Worm (Caenorhabditis elegans) whole organism, L4 larva: ENCODE measurements around the gene W02A2.8.

Experiments
- D1046.2 ChIP-seq: fragments of 200-800 bp; sonication (Bioruptor generic); IDR thresholded peaks from 2 replicates; pipeline ENCODE4 v1.3.6; 2022; ENCODE audit warnings: missing genetic modification characterization, missing compliant biosample characterization
- F49E8.2 ChIP-seq: sonication (generic microtip); optimal IDR thresholded peaks from 2 replicates; lab custom pipeline; 2016; ENCODE audit warnings: missing compliant biosample characterization, mild to moderate bottlenecking, missing genetic modification characterization, borderline replicate concordance
- T26A8.4 ChIP-seq: fragments of 200-800 bp; sonication (Bioruptor generic); IDR thresholded peaks from 2 replicates; pipeline ENCODE4 v1.3.6; 2022; ENCODE audit warnings: missing genetic modification characterization, missing compliant biosample characterization
- Y105C5A.15 ChIP-seq: fragments of 200-800 bp; sonication (Bioruptor generic); IDR thresholded peaks from 2 replicates; pipeline ENCODE4 v1.3.6; 2022; ENCODE audit warnings: missing genetic modification characterization, missing compliant biosample characterization
- ZK546.5 ChIP-seq, 2 experiments: sonication (generic microtip); optimal IDR thresholded peaks; 2 replicates each; lab custom pipeline; 2017; ENCODE audit warnings: missing biosample characterization in 2 of 2, missing genetic modification characterization in 2 of 2
- aly-2 ChIP-seq: sonication (generic microtip); optimal IDR thresholded peaks from 2 replicates; lab custom pipeline; 2018; ENCODE audit warnings: missing biosample characterization, missing genetic modification characterization
- ama-1 ChIP-seq: fragments of 150-350 bp; optimal IDR thresholded peaks from 2 replicates; lab custom pipeline; 2014; ENCODE audit warnings: inconsistent platforms, mixed read lengths
- arid-1 ChIP-seq: fragments of 200-800 bp; sonication (Bioruptor generic); conservative IDR thresholded peaks from 2 replicates; pipeline ENCODE4 v1.3.6; 2022; ENCODE audit warnings: missing genetic modification reagents, missing genetic modification characterization, missing compliant biosample characterization
- ceh-28 ChIP-seq: fragments of 150-350 bp; optimal IDR thresholded peaks from 2 replicates; lab custom pipeline; 2014; ENCODE audit warnings: missing biosample characterization, missing genetic modification reagents, missing genetic modification characterization
- ceh-32 ChIP-seq: sonication (generic microtip); optimal IDR thresholded peaks from 2 replicates; lab custom pipeline; 2016; ENCODE audit warnings: mild to moderate bottlenecking, missing genetic modification characterization, missing compliant biosample characterization; ENCODE audit not compliant: poor library complexity
- ceh-44 ChIP-seq: fragments of 200-800 bp; sonication (Bioruptor generic); IDR thresholded peaks from 2 replicates; pipeline ENCODE4 v1.3.6; 2022; ENCODE audit warnings: missing genetic modification reagents, missing genetic modification characterization, missing compliant biosample characterization
- ceh-62 ChIP-seq: sonication (generic microtip); optimal IDR thresholded peaks from 2 replicates; lab custom pipeline; 2017; ENCODE audit warnings: missing biosample characterization, missing genetic modification characterization
- ces-1 ChIP-seq: fragments of 150-350 bp; sonication (generic microtip); optimal IDR thresholded peaks from 4 replicates; lab custom pipeline; 2014; ENCODE audit warnings: missing biosample characterization, missing genetic modification reagents, missing genetic modification characterization
- daf-19 ChIP-seq: fragments of 200-800 bp; sonication (Bioruptor generic); conservative IDR thresholded peaks from 2 replicates; pipeline ENCODE4 v1.3.6; 2022; ENCODE audit warnings: missing genetic modification characterization, missing compliant biosample characterization
- daf-8 ChIP-seq: fragments of 200-800 bp; sonication (Bioruptor generic); IDR thresholded peaks from 2 replicates; pipeline ENCODE4 v1.3.6; 2022; ENCODE audit warnings: missing genetic modification characterization, missing compliant biosample characterization
- dmd-6 ChIP-seq: fragments of 200-800 bp; sonication (Bioruptor generic); IDR thresholded peaks from 2 replicates; pipeline ENCODE4 v1.3.6; 2022; ENCODE audit warnings: missing genetic modification reagents, missing genetic modification characterization, missing compliant biosample characterization
- dmd-8 ChIP-seq: fragments of 200-800 bp; sonication (Bioruptor generic); IDR thresholded peaks from 2 replicates; pipeline ENCODE4 v1.3.6; 2022; ENCODE audit warnings: missing genetic modification characterization, missing compliant biosample characterization
- duxl-1 ChIP-seq: sonication (generic microtip); optimal IDR thresholded peaks from 2 replicates; lab custom pipeline; 2016; ENCODE audit warnings: mild to moderate bottlenecking, missing genetic modification characterization, moderate library complexity, missing compliant biosample characterization; ENCODE audit not compliant: poor library complexity
- dve-1 ChIP-seq: sonication (generic microtip); optimal IDR thresholded peaks from 2 replicates; lab custom pipeline; 2017; ENCODE audit warnings: antibody characterized with exemption, mild to moderate bottlenecking, missing genetic modification characterization, missing compliant biosample characterization; ENCODE audit not compliant: insufficient read depth
- egl-27 ChIP-seq: sonication (generic microtip); optimal IDR thresholded peaks from 3 replicates; lab custom pipeline; 2017; ENCODE audit warnings: missing biosample characterization, missing genetic modification reagents, missing genetic modification characterization
- fkh-10 ChIP-seq: fragments of 150-350 bp; optimal IDR thresholded peaks from 2 replicates; lab custom pipeline; 2014; ENCODE audit warnings: missing biosample characterization, missing genetic modification reagents, missing genetic modification characterization
- fos-1 ChIP-seq: fragments of 150-350 bp; optimal IDR thresholded peaks from 2 replicates; lab custom pipeline; 2014; ENCODE audit warnings: missing biosample characterization, missing genetic modification characterization
- gei-8 ChIP-seq: fragments of 200-800 bp; sonication (Bioruptor generic); optimal IDR thresholded peaks from 2 replicates; lab custom pipeline; 2018; ENCODE audit warnings: mild to moderate bottlenecking, missing genetic modification characterization, missing compliant biosample characterization
- hlh-30 ChIP-seq: sonication (generic microtip); optimal IDR thresholded peaks from 2 replicates; lab custom pipeline; 2017; ENCODE audit warnings: antibody characterized with exemption, mild to moderate bottlenecking, missing genetic modification characterization, missing compliant biosample characterization; ENCODE audit not compliant: insufficient read depth
- lin-13 ChIP-seq: fragments of 150-350 bp; optimal IDR thresholded peaks from 2 replicates; lab custom pipeline; 2014; ENCODE audit warnings: missing biosample characterization, missing genetic modification reagents, missing genetic modification characterization
- lin-15B ChIP-seq: fragments of 150-350 bp; sonication (generic microtip); optimal IDR thresholded peaks from 3 replicates; lab custom pipeline; 2014; ENCODE audit warnings: missing biosample characterization, missing genetic modification characterization
- lin-38 ChIP-seq: fragments of 200-800 bp; sonication (Bioruptor generic); IDR thresholded peaks from 2 replicates; pipeline ENCODE4 v1.3.6; 2022; ENCODE audit warnings: missing genetic modification reagents, missing genetic modification characterization, missing compliant biosample characterization
- lin-39 ChIP-seq: fragments of 150-350 bp; optimal IDR thresholded peaks from 2 replicates; lab custom pipeline; 2014; ENCODE audit warnings: missing biosample characterization, missing genetic modification reagents, missing genetic modification characterization
- lir-3 ChIP-seq: sonication (generic microtip); optimal IDR thresholded peaks from 2 replicates; lab custom pipeline; 2016; ENCODE audit warnings: mild to moderate bottlenecking, missing genetic modification characterization, missing compliant biosample characterization
- madf-9 ChIP-seq: fragments of 200-800 bp; sonication (Bioruptor generic); conservative IDR thresholded peaks from 2 replicates; pipeline ENCODE4 v1.3.6; 2022; ENCODE audit warnings: missing genetic modification reagents, missing genetic modification characterization, missing compliant biosample characterization
- mep-1 ChIP-seq: fragments of 150-350 bp; sonication (generic microtip); optimal IDR thresholded peaks from 3 replicates; lab custom pipeline; 2014; ENCODE audit warnings: missing biosample characterization, missing genetic modification characterization
- mes-2 ChIP-seq: sonication (generic microtip); optimal IDR thresholded peaks from 2 replicates; lab custom pipeline; 2016; ENCODE audit warnings: missing genotype, mild to moderate bottlenecking, missing genetic modification characterization, missing compliant biosample characterization; ENCODE audit not compliant: poor library complexity, severe bottlenecking
- nhr-10 ChIP-seq: fragments of 150-350 bp; optimal IDR thresholded peaks from 2 replicates; lab custom pipeline; 2014; ENCODE audit warnings: missing biosample characterization, missing genetic modification characterization
- nhr-11 ChIP-seq: fragments of 150-350 bp; optimal IDR thresholded peaks from 2 replicates; lab custom pipeline; 2014; ENCODE audit warnings: missing biosample characterization, missing genetic modification characterization
- nhr-237 ChIP-seq: sonication (generic microtip); optimal IDR thresholded peaks from 2 replicates; lab custom pipeline; 2017; ENCODE audit warnings: missing biosample characterization, missing genetic modification characterization
- nhr-25 ChIP-seq: sonication (generic microtip); optimal IDR thresholded peaks from 2 replicates; lab custom pipeline; 2017; ENCODE audit warnings: missing genetic modification characterization, mild to moderate bottlenecking, missing compliant biosample characterization, antibody characterized with exemption, moderate library complexity, borderline replicate concordance; ENCODE audit not compliant: insufficient read depth
- nhr-28 ChIP-seq: fragments of 150-350 bp; optimal IDR thresholded peaks from 2 replicates; lab custom pipeline; 2014; ENCODE audit warnings: missing biosample characterization, missing genetic modification characterization
- nhr-41 ChIP-seq: fragments of 200-800 bp; sonication (Bioruptor generic); IDR thresholded peaks from 2 replicates; pipeline ENCODE4 v1.3.6; 2022; ENCODE audit warnings: missing genetic modification reagents, missing genetic modification characterization, missing compliant biosample characterization
- nhr-42 ChIP-seq: fragments of 200-800 bp; sonication (Bioruptor generic); IDR thresholded peaks from 2 replicates; pipeline ENCODE4 v1.3.6; 2022; ENCODE audit warnings: missing genetic modification characterization, missing compliant biosample characterization
- nhr-6 ChIP-seq: fragments of 150-350 bp; optimal IDR thresholded peaks from 2 replicates; lab custom pipeline; 2014; ENCODE audit warnings: missing biosample characterization, missing genetic modification characterization
- php-3 ChIP-seq: fragments of 200-800 bp; sonication (Bioruptor generic); IDR thresholded peaks from 2 replicates; pipeline ENCODE4 v1.3.6; 2022; ENCODE audit warnings: missing genetic modification reagents, missing genetic modification characterization, missing compliant biosample characterization
- pqm-1 ChIP-seq: sonication (generic microtip); optimal IDR thresholded peaks from 2 replicates; lab custom pipeline; 2017; ENCODE audit warnings: missing biosample characterization, missing genetic modification characterization
- saeg-2 ChIP-seq: fragments of 200-800 bp; sonication (Bioruptor generic); IDR thresholded peaks from 2 replicates; pipeline ENCODE4 v1.3.6; 2022; ENCODE audit warnings: missing genetic modification reagents, missing genetic modification characterization, missing compliant biosample characterization
- skn-1 ChIP-seq: fragments of 150-350 bp; optimal IDR thresholded peaks from 2 replicates; lab custom pipeline; 2014; ENCODE audit warnings: missing biosample characterization, missing genetic modification characterization
- spr-1 ChIP-seq: sonication (generic microtip); optimal IDR thresholded peaks from 2 replicates; lab custom pipeline; 2016; ENCODE audit warnings: mild to moderate bottlenecking, missing genetic modification characterization, missing compliant biosample characterization
- tag-97 ChIP-seq: fragments of 200-800 bp; sonication (Bioruptor generic); IDR thresholded peaks from 2 replicates; pipeline ENCODE4 v1.3.6; 2022; ENCODE audit warnings: missing genetic modification characterization, missing compliant biosample characterization
- tra-1 ChIP-seq: fragments of 200-800 bp; sonication (Bioruptor generic); IDR thresholded peaks from 2 replicates; pipeline ENCODE4 v1.3.6; 2022; ENCODE audit warnings: missing genetic modification reagents, missing genetic modification characterization, missing compliant biosample characterization
- unc-130 ChIP-seq: sonication (generic microtip); optimal IDR thresholded peaks from 2 replicates; lab custom pipeline; 2016; ENCODE audit warnings: missing genetic modification reagents, missing genetic modification characterization, missing compliant biosample characterization
- unc-39 ChIP-seq: sonication (generic microtip); optimal IDR thresholded peaks from 2 replicates; lab custom pipeline; 2017; ENCODE audit warnings: missing biosample characterization, missing genetic modification characterization
- vab-7 ChIP-seq: fragments of 200-800 bp; sonication (Bioruptor generic); IDR thresholded peaks from 2 replicates; pipeline ENCODE4 v1.3.6; 2022; ENCODE audit warnings: missing genetic modification reagents, missing genetic modification characterization, missing compliant biosample characterization
- zag-1 ChIP-seq: fragments of 150-350 bp; optimal IDR thresholded peaks from 2 replicates; lab custom pipeline; 2014; ENCODE audit warnings: missing biosample characterization, missing genetic modification characterization
- zip-2 ChIP-seq: fragments of 150-350 bp; optimal IDR thresholded peaks from 2 replicates; lab custom pipeline; 2014; ENCODE audit warnings: missing biosample characterization, missing genetic modification characterization
- ztf-11 ChIP-seq: fragments of 150-350 bp; optimal IDR thresholded peaks from 2 replicates; lab custom pipeline; 2014; ENCODE audit warnings: missing biosample characterization, missing genetic modification characterization

W02A2.8 gene

DNA sequence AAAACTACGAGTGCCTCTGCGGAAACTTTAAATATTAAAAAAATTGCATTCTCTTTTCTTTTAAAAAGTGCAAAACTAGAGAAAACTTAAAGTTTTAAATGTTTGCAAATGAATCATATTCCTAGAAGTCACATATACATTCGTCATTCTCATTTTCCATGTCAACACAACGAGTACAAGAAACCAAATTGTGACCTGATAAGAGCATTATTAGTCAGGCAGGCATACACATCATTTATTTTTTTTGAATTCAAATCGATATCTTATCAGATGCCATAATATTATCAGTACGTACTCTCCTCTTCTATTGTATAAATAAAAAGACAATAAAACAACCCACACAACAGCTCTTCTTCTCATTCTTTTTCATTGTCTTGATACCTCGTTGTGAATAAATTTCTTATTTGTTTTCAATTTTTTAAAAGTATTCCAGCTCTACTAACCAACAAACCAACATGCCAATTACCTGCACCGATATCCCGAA lies 11.1 kb downstream of the W02A2.8 start, which contains the start of gene W02A2.9 (continued):
- TF ChIP-seq nhr-10: no peak
- TF ChIP-seq fos-1 (tag; lab: Kevin White, UChicago): no peak
- TF ChIP-seq daf-19 (GFP tag; lab: Robert Waterston, UW): no peak
- TF ChIP-seq ztf-11 (tag; lab: Kevin White, UChicago): no peak
- no peak for TF ChIP-seq Y105C5A.15 (GFP tag; lab: Robert Waterston, UW)
- TF ChIP-seq F49E8.2 (tag; lab: Kevin White, UChicago): no peak
- TF ChIP-seq tra-1: no peak
- TF ChIP-seq unc-130 (GFP tag; lab: Kevin White, UChicago): no peak
- TF ChIP-seq mep-1: no peak
- no peak for TF ChIP-seq fkh-10
- TF ChIP-seq lin-39 (tag; lab: Kevin White, UChicago): no peak
- peak; percentile 96 for TF ChIP-seq pqm-1 (tag; lab: Kevin White, UChicago)
- TF ChIP-seq ZK546.5 (tag; optimal IDR thresholded peaks at IDR 0.05; lab: Kevin White, UChicago): no peak
- TF ChIP-seq lin-13 (GFP tag; lab: Kevin White, UChicago): no peak
- no peak for TF ChIP-seq nhr-42 (GFP tag; lab: Robert Waterston, UW)
- TF ChIP-seq ceh-62: no peak
- TF ChIP-seq gei-8: no peak
- no peak for TF ChIP-seq spr-1 (tag; lab: Kevin White, UChicago)
- no peak for TF ChIP-seq skn-1 (tag; lab: Kevin White, UChicago)
- no peak for TF ChIP-seq saeg-2
- no peak for TF ChIP-seq duxl-1
- no peak for TF ChIP-seq nhr-25 (tag; lab: Kevin White, UChicago)
- TF ChIP-seq mes-2 (tag; lab: Kevin White, UChicago): peak; percentile 5
- TF ChIP-seq dmd-8 (GFP tag; lab: Robert Waterston, UW): no peak
- TF ChIP-seq zag-1 (tag; lab: Kevin White, UChicago): no peak
- TF ChIP-seq ama-1 (lab: Kevin White, UChicago): no peak
- TF ChIP-seq D1046.2 (GFP tag; lab: Robert Waterston, UW): no peak
- TF ChIP-seq arid-1 (GFP tag; lab: Robert Waterston, UW): no peak
- TF ChIP-seq dmd-6 (GFP tag; lab: Robert Waterston, UW): peak; percentile 86
- TF ChIP-seq daf-8 (GFP tag; lab: Robert Waterston, UW): no peak
- TF ChIP-seq egl-27: no peak
- TF ChIP-seq ceh-28: no peak
- no peak for TF ChIP-seq ces-1
- peak; percentile 72 for TF ChIP-seq dve-1 (tag; lab: Kevin White, UChicago)
- no peak for TF ChIP-seq lin-38
- no peak for TF ChIP-seq nhr-41
- 0 out of 2 replicates have a peak, but pooled peaks have one; percentile 28 for TF ChIP-seq php-3 (GFP tag; lab: Robert Waterston, UW)
- no peak for TF ChIP-seq nhr-11
- TF ChIP-seq unc-39 (tag; lab: Kevin White, UChicago): no peak
- no peak for TF ChIP-seq zip-2 (tag; lab: Kevin White, UChicago)
- no peak for TF ChIP-seq lin-15B (tag; lab: Kevin White, UChicago)
- TF ChIP-seq vab-7 (GFP tag; lab: Robert Waterston, UW): no peak
- no peak for TF ChIP-seq hlh-30 (tag; lab: Kevin White, UChicago)
- no peak for TF ChIP-seq nhr-237 (tag; lab: Kevin White, UChicago)
- TF ChIP-seq T26A8.4 (GFP tag; lab: Robert Waterston, UW): no peak
- peak; percentile 57 for TF ChIP-seq nhr-28 (tag; lab: Kevin White, UChicago)
- TF ChIP-seq aly-2: no peak
- TF ChIP-seq lir-3 (tag; lab: Kevin White, UChicago): no peak
- no peak for TF ChIP-seq nhr-6
- no peak for TF ChIP-seq ceh-32 (tag; lab: Kevin White, UChicago)
- no peak for TF ChIP-seq madf-9 (GFP tag; lab: Robert Waterston, UW)
- TF ChIP-seq ceh-44 (GFP tag; lab: Robert Waterston, UW): no peak
- no peak for TF ChIP-seq tag-97 (GFP tag; lab: Robert Waterston, UW)
